Worm (Caenorhabditis elegans): ENCODE results near the gene srab-4.

The srab-4 gene

DNA sequence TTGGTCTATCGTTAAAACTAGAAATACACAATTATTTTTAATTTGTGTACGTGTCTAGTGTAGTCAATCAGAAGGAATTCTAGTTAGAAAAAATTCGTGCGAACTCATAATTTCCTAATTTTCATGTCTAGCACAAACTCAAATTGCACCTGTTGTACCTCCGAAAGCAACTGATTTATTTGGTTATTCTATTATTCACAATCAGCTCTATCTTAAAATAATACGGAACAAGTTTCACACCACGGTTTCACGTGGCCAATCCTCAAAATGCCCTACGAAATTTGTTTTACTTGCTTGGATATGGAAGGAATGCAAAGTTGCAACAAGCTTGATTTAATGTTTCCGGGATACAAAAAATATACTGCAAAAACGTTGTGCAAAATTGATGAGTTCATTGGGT lies 8.7 kb downstream of the srab-4 start, which contains the start of gene srw-127 (continued):
- TF ChIP-seq him-1 (tag; optimal IDR thresholded peaks at IDR 0.05): no peak
- no peak for TF ChIP-seq tbp1 (GFP tag; optimal IDR thresholded peaks at IDR 0.05)

DNA sequence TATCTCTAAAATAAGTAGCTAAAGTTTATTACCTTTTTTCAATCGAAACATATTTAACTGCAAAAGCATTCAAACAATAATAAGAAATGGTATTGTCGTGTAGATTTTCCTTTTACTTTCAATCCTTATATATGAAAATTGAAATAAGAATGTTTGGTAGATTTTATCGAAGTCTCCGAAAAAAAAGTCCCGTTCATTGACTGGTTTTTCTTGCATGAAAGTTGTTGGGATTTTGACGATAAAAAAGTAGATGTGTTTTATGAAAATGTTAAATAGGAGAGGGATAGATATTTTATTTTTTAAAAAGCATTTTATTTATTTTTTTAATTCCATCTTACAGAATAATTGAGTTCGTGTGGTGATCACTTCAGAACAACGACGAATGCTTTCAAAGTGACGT lies 11.9 kb downstream of the srab-4 start, which contains the start of gene C33G8.13:
Gene C33G8.13, minus strand, starts transcription at position 101 of the 400 bp plus-strand sequence.
- TF ChIP-seq pha-4 (tag; optimal IDR thresholded peaks at IDR 0.05) (no peak), aptf-2 (GFP tag; conservative IDR thresholded peaks at IDR 0.05) (no peak), lin-40 (tag; optimal IDR thresholded peaks at IDR 0.05) (no peak), attf-3 (GFP tag; conservative IDR thresholded peaks at IDR 0.05) (no peak), mel-28 (tag; optimal IDR thresholded peaks at IDR 0.05; ENCODE audit: borderline replicate concordance) (no peak), K12H6.12 (tag; optimal IDR thresholded peaks at IDR 0.05) (no peak), atf-7 (tag; optimal IDR thresholded peaks at IDR 0.05) (no peak)

DNA sequence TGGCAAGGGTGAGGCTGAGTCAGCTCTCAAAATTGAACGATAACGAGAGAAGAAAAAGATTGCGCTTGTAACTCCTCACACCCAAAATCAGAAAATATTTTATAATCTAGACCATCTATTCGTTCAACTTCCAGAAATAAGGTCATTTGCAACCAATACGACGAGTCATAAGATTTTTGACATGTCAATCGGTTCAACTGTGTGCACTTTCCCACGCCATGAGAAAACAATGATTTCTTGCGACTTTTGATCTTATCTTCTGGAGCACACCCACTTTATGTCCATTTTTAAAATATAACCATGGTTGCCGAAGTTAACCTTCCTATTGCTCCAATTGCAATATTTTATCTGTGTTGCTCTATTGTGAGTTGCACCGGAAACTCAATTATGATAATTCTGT lies 13.1 kb downstream of the srab-4 start, which contains the start of gene srsx-32:
Gene srsx-32, plus strand, starts transcription at position 301 of the 400 bp plus-strand sequence.
- TF ChIP-seq cebp-1 (GFP tag; IDR thresholded peaks at IDR 0.05) (no peak), cebp-1 (tag; optimal IDR thresholded peaks at IDR 0.05) (no peak)

DNA sequence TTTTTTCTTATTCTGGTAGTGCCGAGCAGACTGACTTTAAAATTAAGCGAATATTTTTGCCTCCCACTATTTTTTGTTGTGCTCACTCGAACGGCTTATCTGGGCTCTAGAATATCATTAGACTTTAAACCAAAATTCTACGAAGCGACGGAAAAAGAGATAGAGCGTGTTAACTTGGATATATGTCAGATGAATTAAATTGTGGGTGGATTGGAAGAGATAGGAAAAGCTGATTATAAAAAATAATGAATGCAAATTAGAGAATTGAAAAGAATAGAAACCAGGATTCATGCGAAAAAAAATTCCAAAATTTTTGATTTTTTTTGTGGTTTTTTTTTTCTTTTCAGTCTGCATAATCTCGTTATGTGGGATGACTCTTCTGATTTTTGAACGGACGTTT lies 17.8 kb downstream of the srab-4 start, which contains the start of gene F20A1.4:
Gene F20A1.4, minus strand, starts transcription at position 101 of the 400 bp plus-strand sequence.
- TF ChIP-seq madf-10 (tag; optimal IDR thresholded peaks at IDR 0.05) (no peak), die-1 (tag; optimal IDR thresholded peaks at IDR 0.05) (no peak), F57C9.4 (tag; optimal IDR thresholded peaks at IDR 0.05) (no peak), nhr-80 (tag; optimal IDR thresholded peaks at IDR 0.05) (no peak), madf-6 (GFP tag; IDR thresholded peaks at IDR 0.05) (no peak)

DNA sequence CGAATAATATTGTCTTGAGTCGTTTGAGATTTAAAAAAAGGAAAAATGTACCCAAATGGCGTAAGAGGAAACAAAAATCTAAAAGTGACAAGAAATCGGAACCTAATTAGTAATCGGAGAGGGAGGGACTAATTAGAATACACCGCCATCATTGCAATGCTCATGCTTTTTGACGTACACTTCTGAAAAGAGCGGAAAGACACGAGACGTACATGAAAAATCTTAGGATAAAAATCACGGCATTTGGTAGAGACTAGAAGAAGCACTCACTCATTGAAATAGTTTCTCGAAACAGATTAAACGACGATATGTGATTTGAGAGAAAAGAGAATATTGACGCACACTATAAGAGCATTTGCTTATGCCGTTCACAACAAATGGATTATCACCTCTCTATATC lies 19.0 kb downstream of the srab-4 start:
- TF ChIP-seq nfya-2 (GFP tag; IDR thresholded peaks at IDR 0.05) (no peak), tbp1 (GFP tag; optimal IDR thresholded peaks at IDR 0.05) (no peak), hlh-26 (GFP tag; conservative IDR thresholded peaks at IDR 0.05) (no peak), unc-130 (GFP tag; optimal IDR thresholded peaks at IDR 0.05) (no peak)

DNA sequence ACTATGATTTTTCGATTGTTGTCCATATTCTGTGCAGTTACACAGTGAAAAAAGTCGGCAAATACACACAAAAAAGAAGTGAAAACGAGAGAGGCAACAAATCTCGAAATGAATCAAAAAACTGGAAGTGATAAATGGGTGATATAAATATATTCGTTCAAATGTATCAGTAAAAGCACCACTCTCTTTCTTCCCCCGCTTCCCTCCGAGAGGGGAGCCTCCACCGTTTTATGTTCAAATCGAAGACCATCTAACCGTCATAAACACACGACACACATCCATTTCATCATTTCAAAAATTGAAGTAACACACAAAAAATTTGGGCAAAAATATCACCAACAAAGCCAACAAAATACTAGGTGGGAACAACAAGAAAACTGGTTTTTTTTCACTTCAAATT lies 23.1 kb downstream of the srab-4 start, which contains the start of gene F20A1.6:
Gene F20A1.6, minus strand, starts transcription at position 101 of the 400 bp plus-strand sequence.
- TF ChIP-seq ceh-79 (tag; optimal IDR thresholded peaks at IDR 0.05): no peak

DNA sequence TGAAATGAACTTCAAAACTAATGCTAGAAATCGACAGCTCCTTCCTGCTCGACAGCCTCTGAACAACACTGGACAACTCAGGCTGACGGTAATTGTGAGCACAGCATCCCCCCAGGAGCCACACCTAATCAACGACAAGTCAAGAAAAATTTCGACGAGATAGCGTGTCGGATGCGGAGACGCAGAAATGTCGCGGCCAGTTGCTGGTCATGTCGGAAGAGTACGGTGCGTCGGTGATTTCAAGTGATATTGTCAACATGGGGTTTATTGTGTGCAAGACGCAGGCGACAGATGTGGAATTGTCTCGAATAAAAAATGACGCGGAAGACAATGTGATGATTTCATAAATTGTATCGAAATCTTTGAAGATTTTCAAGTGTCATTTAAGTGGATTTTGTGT lies 32.5 kb downstream of the srab-4 start, which contains the start of gene twk-11:
Gene twk-11, minus strand, starts transcription at position 101 of the 400 bp plus-strand sequence.
- TF ChIP-seq mes-4 (tag; optimal IDR thresholded peaks at IDR 0.05): no peak
- no peak for TF ChIP-seq hrde-1 (tag; optimal IDR thresholded peaks at IDR 0.05; ENCODE audit: borderline replicate concordance)
- no peak for TF ChIP-seq sea-2 (GFP tag; IDR thresholded peaks at IDR 0.05)
- no peak for TF ChIP-seq F39B2.1 (GFP tag; IDR thresholded peaks at IDR 0.05)
- no peak for TF ChIP-seq Y53F4B.3 (GFP tag; IDR thresholded peaks at IDR 0.05)
- TF ChIP-seq die-1 (tag; optimal IDR thresholded peaks at IDR 0.05): no peak
- TF ChIP-seq ztf-28 (GFP tag; IDR thresholded peaks at IDR 0.05): no peak
- TF ChIP-seq Y95B8A.8 (GFP tag; IDR thresholded peaks at IDR 0.05): no peak
- no peak for TF ChIP-seq atf-7 (tag; optimal IDR thresholded peaks at IDR 0.05)
- TF ChIP-seq B0336.3 (GFP tag; IDR thresholded peaks at IDR 0.05): no peak
- TF ChIP-seq nfyb-1 (GFP tag; IDR thresholded peaks at IDR 0.05): no peak
- TF ChIP-seq K12H6.12 (tag; optimal IDR thresholded peaks at IDR 0.05): no peak
- TF ChIP-seq zfh-2 (GFP tag; conservative IDR thresholded peaks at IDR 0.05): no peak
- TF ChIP-seq lag-1 (GFP tag; IDR thresholded peaks at IDR 0.05): no peak
- no peak for TF ChIP-seq B0035.1 (tag; optimal IDR thresholded peaks at IDR 0.05)
- no peak for TF ChIP-seq ccch-3 (GFP tag; optimal IDR thresholded peaks at IDR 0.05)
- no peak for TF ChIP-seq ceh-91 (GFP tag; IDR thresholded peaks at IDR 0.05)
- TF ChIP-seq T07F8.4 (tag; optimal IDR thresholded peaks at IDR 0.05): no peak
- TF ChIP-seq F10E7.11 (tag; optimal IDR thresholded peaks at IDR 0.05): no peak
- no peak for TF ChIP-seq athp-1 (tag; optimal IDR thresholded peaks at IDR 0.05)

All from whole organism, young adult.